Worm (Caenorhabditis elegans) whole organism, L2 larva: ENCODE data around the gene F54C8.1.

Experiments
- F13H6.1 ChIP-seq: sonication (generic microtip); optimal IDR thresholded peaks from 2 replicates; lab custom pipeline; 2016; ENCODE audit warnings: missing genetic modification characterization, missing compliant biosample characterization
- alr-1 ChIP-seq: fragments of 150-350 bp; optimal IDR thresholded peaks from 2 replicates; lab custom pipeline; 2014; ENCODE audit warnings: missing biosample characterization, missing genetic modification characterization
- blmp-1 ChIP-seq: sonication (generic microtip); optimal IDR thresholded peaks from 2 replicates; lab custom pipeline; 2017; ENCODE audit warnings: missing genetic modification characterization, mild to moderate bottlenecking, missing compliant biosample characterization, antibody characterized with exemption, moderate library complexity; ENCODE audit not compliant: insufficient read depth
- ceh-82 ChIP-seq: fragments of 150-350 bp; optimal IDR thresholded peaks from 2 replicates; lab custom pipeline; 2014; ENCODE audit warnings: missing biosample characterization, missing genetic modification characterization
- crh-2 ChIP-seq: sonication (generic microtip); optimal IDR thresholded peaks from 2 replicates; lab custom pipeline; 2017; ENCODE audit warnings: missing biosample characterization, missing genetic modification characterization
- dmd-4 ChIP-seq: sonication (generic microtip); optimal IDR thresholded peaks from 2 replicates; lab custom pipeline; 2017; ENCODE audit warnings: missing biosample characterization, missing genetic modification characterization
- fos-1 ChIP-seq: fragments of 150-350 bp; optimal IDR thresholded peaks from 2 replicates; lab custom pipeline; 2014; ENCODE audit warnings: missing biosample characterization, missing genetic modification characterization
- gmeb-1 ChIP-seq: fragments of 150-350 bp; optimal IDR thresholded peaks from 2 replicates; lab custom pipeline; 2014; ENCODE audit warnings: missing biosample characterization, missing genetic modification characterization
- lin-13 ChIP-seq: fragments of 150-350 bp; optimal IDR thresholded peaks from 2 replicates; lab custom pipeline; 2014; ENCODE audit warnings: missing biosample characterization, missing genetic modification reagents, missing genetic modification characterization
- lsy-2 ChIP-seq, 2 experiments: fragments of 150-350 bp in 1 of 2; sonication (generic microtip) in 1 of 2; optimal IDR thresholded peaks; 2 replicates each; lab custom pipeline; 2014 to 2017; ENCODE audit warnings: missing biosample characterization in 2 of 2, missing genetic modification characterization in 2 of 2
- mab-5 ChIP-seq: fragments of 150-350 bp; optimal IDR thresholded peaks from 2 replicates; lab custom pipeline; 2014; ENCODE audit warnings: missing biosample characterization, missing genetic modification characterization
- nhr-11 ChIP-seq: fragments of 150-350 bp; optimal IDR thresholded peaks from 2 replicates; lab custom pipeline; 2014; ENCODE audit warnings: missing biosample characterization, missing genetic modification characterization
- nhr-21 ChIP-seq: fragments of 150-350 bp; optimal IDR thresholded peaks from 2 replicates; lab custom pipeline; 2014; ENCODE audit warnings: missing biosample characterization, missing genetic modification characterization
- nhr-237 ChIP-seq: fragments of 150-350 bp; optimal IDR thresholded peaks from 2 replicates; lab custom pipeline; 2014; ENCODE audit warnings: missing biosample characterization, missing genetic modification characterization
- nhr-6 ChIP-seq: fragments of 150-350 bp; optimal IDR thresholded peaks from 2 replicates; lab custom pipeline; 2014; ENCODE audit warnings: missing biosample characterization, missing genetic modification characterization
- nhr-77 ChIP-seq: fragments of 150-350 bp; optimal IDR thresholded peaks from 2 replicates; lab custom pipeline; 2014; ENCODE audit warnings: missing biosample characterization, missing genetic modification characterization
- peb-1 ChIP-seq: fragments of 150-350 bp; optimal IDR thresholded peaks from 2 replicates; lab custom pipeline; 2014; ENCODE audit warnings: missing biosample characterization, missing genetic modification characterization
- snpc-4 ChIP-seq: fragments of 150-350 bp; optimal IDR thresholded peaks from 2 replicates; lab custom pipeline; 2014; ENCODE audit warnings: missing biosample characterization, missing genetic modification characterization
- unc-62 ChIP-seq: fragments of 150-350 bp; optimal IDR thresholded peaks from 2 replicates; lab custom pipeline; 2014; ENCODE audit warnings: missing biosample characterization, missing genetic modification reagents, missing genetic modification characterization
- ztf-1 ChIP-seq: fragments of 200-800 bp; sonication (Bioruptor generic); conservative IDR thresholded peaks from 2 replicates; pipeline ENCODE4 v1.3.6; 2022; ENCODE audit warnings: missing genetic modification characterization, missing compliant biosample characterization
- ztf-4 ChIP-seq: fragments of 150-350 bp; optimal IDR thresholded peaks from 2 replicates; lab custom pipeline; 2014; ENCODE audit warnings: missing biosample characterization, missing genetic modification characterization

The F54C8.1 gene

ce11 chrIII:9487454-9487853, 48.0 kb downstream of the F54C8.1 start:
- TF ChIP-seq unc-62 (GFP tag; lab: Kevin White, UChicago) (no peak), nhr-6 (tag; lab: Kevin White, UChicago) (no peak), crh-2 (tag; lab: Kevin White, UChicago) (peak; percentile 12), ztf-1 (no peak), gmeb-1 (tag; lab: Kevin White, UChicago) (peak; percentile 2), snpc-4 (no peak), fos-1 (tag; lab: Kevin White, UChicago) (peak; percentile 78)
- TF ChIP-seq, all 48 proteins: peak for 3

DNA sequence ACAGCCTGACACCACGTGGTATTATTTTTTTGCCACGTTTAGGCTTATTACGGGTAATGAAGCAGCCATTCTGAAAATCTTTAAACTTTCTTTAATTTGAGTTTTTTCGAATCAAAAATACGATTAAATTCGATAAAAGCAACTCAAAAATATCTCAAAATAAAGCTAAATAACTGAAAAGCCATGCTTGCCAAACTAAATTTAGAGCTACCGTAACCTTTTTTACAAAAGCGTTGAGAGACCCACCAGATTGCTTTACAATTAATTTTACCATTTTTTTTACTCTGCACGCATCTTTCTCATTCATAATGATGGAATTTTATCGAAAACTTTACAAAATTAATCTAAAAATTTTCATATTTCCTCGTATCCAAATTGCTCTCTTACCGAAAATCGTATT, 48.5 kb downstream of the F54C8.1 start:
- TF ChIP-seq lin-13 (GFP tag; lab: Kevin White, UChicago) (no peak), nhr-237 (tag; lab: Kevin White, UChicago) (no peak), nhr-11 (tag; lab: Kevin White, UChicago) (no peak), dmd-4 (tag; lab: Kevin White, UChicago) (no peak)

DNA sequence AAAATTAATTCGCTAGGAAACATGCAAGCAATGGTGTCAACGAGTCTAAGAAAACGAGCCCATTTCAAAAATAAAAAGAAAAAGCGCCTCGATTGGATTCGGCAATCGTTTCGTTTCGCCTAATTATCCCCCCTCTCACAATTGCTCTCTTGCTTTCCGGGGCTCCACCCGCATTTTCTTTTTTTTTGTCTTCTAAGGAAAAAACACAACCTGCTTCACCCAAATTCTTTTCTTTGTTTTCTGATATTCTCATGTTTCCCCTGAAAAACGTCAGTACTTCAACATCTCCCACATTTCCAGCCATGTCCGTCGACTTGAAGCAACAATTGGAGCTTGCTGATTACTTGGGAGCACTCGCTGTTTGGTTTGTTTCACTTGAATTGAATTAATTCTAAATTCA, 48.9 kb downstream of the F54C8.1 start, which contains the start of gene nlp-36:
Gene nlp-36, plus strand, starts transcription at position 301 of the 400 bp plus-strand sequence.
- TF ChIP-seq peb-1 (tag; lab: Kevin White, UChicago): no peak
- TF ChIP-seq lsy-2 (tag; optimal IDR thresholded peaks at IDR 0.05; lab: Kevin White, UChicago): peak in 1 of 2 experiments; percentile 2

DNA sequence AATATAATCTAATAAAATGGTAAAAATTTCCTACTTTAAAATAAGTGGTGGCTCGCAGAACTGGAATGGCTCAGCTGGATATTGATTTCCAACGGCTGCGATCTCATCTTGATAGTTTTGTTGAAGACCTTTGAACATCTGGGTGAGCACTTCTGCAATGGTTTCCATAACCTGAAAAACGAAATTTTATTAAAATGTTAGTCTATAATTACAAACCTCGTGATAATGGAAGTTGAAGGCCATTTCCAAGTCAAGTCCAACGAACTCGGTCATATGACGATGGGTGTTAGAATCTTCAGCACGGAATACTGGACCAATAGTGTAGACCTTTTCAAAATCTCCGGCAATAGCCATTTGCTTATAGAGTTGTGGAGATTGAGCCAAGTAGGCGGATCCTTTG, 50.3 kb downstream of the F54C8.1 start:
- no peak for TF ChIP-seq alr-1 (tag; lab: Kevin White, UChicago)
- no peak for TF ChIP-seq F13H6.1 (tag; lab: Kevin White, UChicago)
- TF ChIP-seq fos-1 (tag; lab: Kevin White, UChicago): no peak
- TF ChIP-seq ztf-4 (tag; lab: Kevin White, UChicago): no peak
- no peak for TF ChIP-seq nhr-21 (tag; lab: Kevin White, UChicago)
- TF ChIP-seq nhr-77 (tag; lab: Kevin White, UChicago): no peak
- TF ChIP-seq mab-5 (tag; lab: Kevin White, UChicago): no peak
- no peak for TF ChIP-seq crh-2 (tag; lab: Kevin White, UChicago)
- TF ChIP-seq unc-62 (GFP tag; lab: Kevin White, UChicago): no peak
- TF ChIP-seq blmp-1 (tag; lab: Kevin White, UChicago): no peak
- no peak for TF ChIP-seq ceh-82 (tag; lab: Kevin White, UChicago)
